Worm (Caenorhabditis elegans): ENCODE measurements around the gene rmif-2.

Gene rmif-2

DNA sequence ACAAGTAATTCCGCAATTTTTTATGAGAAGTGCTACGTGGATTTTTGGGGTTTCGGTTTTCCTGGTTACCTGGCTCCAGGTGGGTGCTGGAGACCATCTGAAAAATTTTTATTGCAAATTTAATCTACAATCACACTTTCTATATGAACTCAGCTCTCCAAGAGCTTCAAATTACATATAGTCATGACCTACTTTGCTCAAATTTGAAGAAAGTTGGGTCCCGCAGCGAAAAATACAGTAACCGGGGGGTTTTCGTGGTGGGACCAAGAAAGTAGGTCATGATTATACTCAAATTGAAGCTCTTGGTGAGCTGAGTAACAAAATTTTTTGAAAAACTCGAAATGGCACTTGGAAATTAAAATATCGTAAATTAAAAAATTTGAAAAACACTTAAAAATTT, 22.0 kb upstream of the rmif-2 start, which contains the start of gene ets-8:
ets-8 (minus strand) TSS at position 101 of the 400 bp plus-strand sequence.
- TF ChIP-seq egl-5 (tag; optimal IDR thresholded peaks at IDR 0.05) (no peak), aly-2 (tag; optimal IDR thresholded peaks at IDR 0.05) (no peak), nhr-12 (tag; optimal IDR thresholded peaks at IDR 0.05) (no peak), fkh-2 (tag; optimal IDR thresholded peaks at IDR 0.05) (no peak), nhr-28 (tag; optimal IDR thresholded peaks at IDR 0.05) (no peak), nhr-77 (tag; optimal IDR thresholded peaks at IDR 0.05) (no peak), ceh-82 (tag; optimal IDR thresholded peaks at IDR 0.05) (no peak), nfya-1 (tag; optimal IDR thresholded peaks at IDR 0.05; ENCODE audit: insufficient read depth) (no peak)

DNA sequence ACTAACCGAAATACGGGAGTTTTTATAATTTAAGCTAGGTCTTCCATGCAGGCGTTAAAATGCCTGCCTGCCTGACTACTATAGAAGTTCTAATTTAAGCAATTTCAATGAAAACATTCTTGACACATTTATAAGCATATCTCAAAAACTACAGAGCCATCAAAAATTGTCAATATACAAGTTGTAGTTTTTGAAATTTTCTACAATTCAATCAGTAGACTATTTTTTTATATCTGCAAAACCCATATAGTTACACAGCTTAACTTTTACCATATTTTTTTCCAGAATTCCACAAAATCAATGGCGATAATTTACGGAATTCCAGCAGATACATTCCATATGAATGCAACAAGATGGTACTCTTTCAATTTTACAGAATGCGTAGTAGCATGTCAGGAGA, 19.3 kb upstream of the rmif-2 start, which contains the start of gene C50A2.7:
C50A2.7 (plus strand) TSS at position 301 of the 400 bp plus-strand sequence.
- TF ChIP-seq nhr-28 (tag; optimal IDR thresholded peaks at IDR 0.05) (no peak), pha-4 (tag; optimal IDR thresholded peaks at IDR 0.05) (no peak), ZK546.5 (tag; optimal IDR thresholded peaks at IDR 0.05) (no peak), nhr-67 (tag; optimal IDR thresholded peaks at IDR 0.05) (no peak), nhr-12 (tag; optimal IDR thresholded peaks at IDR 0.05) (no peak), ceh-9 (tag; optimal IDR thresholded peaks at IDR 0.05) (no peak), skn-1 (tag; optimal IDR thresholded peaks at IDR 0.05) (no peak), fkh-2 (tag; optimal IDR thresholded peaks at IDR 0.05) (no peak), nhr-77 (tag; optimal IDR thresholded peaks at IDR 0.05) (no peak), nhr-11 (tag; optimal IDR thresholded peaks at IDR 0.05) (no peak)

DNA sequence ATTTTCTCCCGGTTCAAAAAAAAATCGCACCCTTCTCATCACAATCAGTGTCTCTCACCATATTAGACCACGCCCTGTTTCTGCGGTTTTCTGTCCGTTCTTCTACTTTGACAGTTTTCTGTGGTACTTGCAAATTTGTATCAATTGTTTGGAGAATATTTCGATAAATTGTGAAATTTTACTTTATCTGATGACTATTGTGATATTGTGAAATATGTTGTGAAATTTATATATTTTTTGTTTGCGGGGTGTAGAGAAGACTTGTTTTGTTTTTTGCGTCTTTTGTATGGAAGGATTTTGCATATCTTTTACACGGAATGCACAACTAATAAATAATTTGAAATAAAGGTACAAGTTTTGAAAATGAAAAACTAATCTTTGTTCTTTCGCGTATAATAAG, 15.0 kb upstream of the rmif-2 start:
- TF ChIP-seq nhr-25 (tag; optimal IDR thresholded peaks at IDR 0.05), result no peak
- no peak for TF ChIP-seq nhr-67 (tag; optimal IDR thresholded peaks at IDR 0.05)
- no peak for TF ChIP-seq nhr-28 (tag; optimal IDR thresholded peaks at IDR 0.05)
- TF ChIP-seq zag-1 (tag; optimal IDR thresholded peaks at IDR 0.05), result no peak
- TF ChIP-seq aly-2 (tag; optimal IDR thresholded peaks at IDR 0.05), result no peak
- no peak for TF ChIP-seq snpc-4 (tag; optimal IDR thresholded peaks at IDR 0.05)
- TF ChIP-seq ama-1 (optimal IDR thresholded peaks at IDR 0.05), result no peak
- TF ChIP-seq jun-1 (tag; optimal IDR thresholded peaks at IDR 0.05), result no peak
- TF ChIP-seq nfya-1 (tag; optimal IDR thresholded peaks at IDR 0.05; ENCODE audit: insufficient read depth), result no peak

DNA sequence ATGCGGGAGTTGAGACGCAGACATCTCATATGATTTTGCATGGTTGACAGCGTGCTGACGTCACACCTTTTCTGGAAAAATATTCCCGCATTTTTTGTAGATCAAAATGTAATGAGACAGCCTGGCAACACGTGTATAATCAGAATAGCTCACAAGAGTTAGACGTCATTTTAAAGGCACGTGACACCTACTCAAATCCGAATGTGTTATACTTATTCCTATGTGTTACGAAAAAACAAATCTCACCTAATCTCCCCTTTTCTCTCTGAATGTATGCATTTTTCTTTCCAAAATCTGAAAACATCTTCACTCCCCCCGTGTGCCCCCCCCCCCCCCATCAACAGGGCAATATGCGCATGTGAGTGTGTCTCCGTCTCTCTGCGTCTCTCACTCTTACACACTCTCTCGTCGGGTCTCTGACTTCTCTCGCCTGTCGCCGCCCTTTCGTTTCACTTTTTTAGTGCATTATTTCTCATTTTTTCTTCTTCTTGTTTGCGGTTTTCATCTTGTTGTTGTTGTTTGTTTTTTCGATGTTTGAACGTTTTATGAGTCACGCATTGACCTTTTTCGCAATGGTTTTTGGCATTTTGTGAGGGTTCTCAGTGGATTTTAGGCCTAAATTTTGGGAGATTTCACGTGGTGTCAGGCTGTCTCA, 14.0 kb upstream of the rmif-2 start:
- peak; percentile 36 for TF ChIP-seq lin-15B (tag; optimal IDR thresholded peaks at IDR 0.05)
- TF ChIP-seq mdl-1 (tag; optimal IDR thresholded peaks at IDR 0.05), result peak; percentile 71
- peak; percentile 73 for TF ChIP-seq pha-4 (tag; optimal IDR thresholded peaks at IDR 0.05)
- peak; percentile 69 for TF ChIP-seq hmg-11 (tag; optimal IDR thresholded peaks at IDR 0.05)
- peak; percentile 26 for TF ChIP-seq egl-5 (tag; optimal IDR thresholded peaks at IDR 0.05)
- no peak for TF ChIP-seq elt-1 (tag; optimal IDR thresholded peaks at IDR 0.05)
- no peak for TF ChIP-seq nhr-12 (tag; optimal IDR thresholded peaks at IDR 0.05)
- TF ChIP-seq nfya-1 (tag; optimal IDR thresholded peaks at IDR 0.05; ENCODE audit: insufficient read depth), result peak; percentile 46
- no peak for TF ChIP-seq fos-1 (tag; optimal IDR thresholded peaks at IDR 0.05)
- peak; percentile 57 for TF ChIP-seq lin-39 (tag; optimal IDR thresholded peaks at IDR 0.05)

DNA sequence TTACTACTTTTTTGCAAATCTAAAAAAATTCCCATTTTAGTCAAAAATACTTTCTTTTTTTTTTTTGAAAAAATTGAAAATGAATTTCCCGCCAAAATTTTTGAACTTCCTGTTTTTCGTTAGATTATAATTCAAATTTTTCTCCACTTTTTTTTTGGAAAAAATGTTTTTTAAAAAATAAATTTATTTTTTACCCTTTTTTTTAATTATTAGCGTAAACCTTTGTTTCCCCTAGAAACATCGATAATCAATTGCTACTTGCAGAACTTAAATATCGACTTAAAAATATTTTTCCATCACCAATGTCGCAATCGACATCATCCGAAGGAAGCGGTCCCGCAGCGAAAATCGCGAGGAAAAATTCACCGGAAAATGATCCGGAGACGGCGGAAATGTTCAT, 12.0 kb upstream of the rmif-2 start, which contains the start of gene cec-2:
cec-2 (plus strand) TSS at position 301 of the 400 bp plus-strand sequence.
- TF ChIP-seq tbx-2 (tag; optimal IDR thresholded peaks at IDR 0.05) (no peak), eor-1 (tag; optimal IDR thresholded peaks at IDR 0.05) (no peak), sea-2 (GFP tag; optimal IDR thresholded peaks at IDR 0.05) (no peak), skn-1 (tag; optimal IDR thresholded peaks at IDR 0.05) (no peak), egl-27 (tag; optimal IDR thresholded peaks at IDR 0.05) (no peak), nhr-25 (tag; optimal IDR thresholded peaks at IDR 0.05) (no peak), aly-2 (tag; optimal IDR thresholded peaks at IDR 0.05) (no peak), daf-12 (tag; optimal IDR thresholded peaks at IDR 0.05) (no peak), mdl-1 (tag; optimal IDR thresholded peaks at IDR 0.05) (no peak), pha-4 (tag; optimal IDR thresholded peaks at IDR 0.05) (no peak), ceh-9 (tag; optimal IDR thresholded peaks at IDR 0.05) (no peak), ceh-16 (tag; optimal IDR thresholded peaks at IDR 0.05) (no peak), pqm-1 (tag; optimal IDR thresholded peaks at IDR 0.05) (no peak), nhr-43 (tag; optimal IDR thresholded peaks at IDR 0.05; ENCODE audit: poor library complexity, severe bottlenecking) (no peak), mml-1 (tag; optimal IDR thresholded peaks at IDR 0.05) (no peak)

Measured in whole organism, L3 larva.